Worm (Caenorhabditis elegans): ENCODE results near the gene F32H5.1.

Gene F32H5.1

DNA sequence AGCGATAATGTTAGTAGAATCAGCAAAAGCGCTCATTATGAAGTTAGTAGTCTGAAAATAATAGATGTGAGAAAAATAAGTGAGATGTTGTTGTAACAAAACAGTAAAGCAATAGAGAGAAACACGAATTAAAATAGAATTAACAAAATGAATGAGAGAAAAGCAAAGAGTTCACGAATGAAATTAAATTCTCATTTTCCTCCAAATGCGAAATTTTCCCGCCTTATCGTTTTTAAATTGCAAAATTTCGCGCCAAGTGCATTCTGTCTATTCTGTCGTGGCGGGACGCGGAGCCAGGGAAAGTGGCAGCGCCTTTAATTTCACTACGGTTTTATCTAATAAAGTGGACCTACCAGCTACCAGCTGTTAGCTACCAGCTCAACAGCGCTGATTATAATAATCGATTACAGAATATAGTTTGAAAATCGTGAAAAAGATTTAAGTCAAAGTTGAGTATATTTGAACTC lies 45.6 kb downstream of the F32H5.1 start, which contains the start of gene nasp-2 (continued):
- no peak for TF ChIP-seq nhr-25 (tag; optimal IDR thresholded peaks at IDR 0.05; ENCODE audit: borderline replicate concordance, insufficient read depth)
- TF ChIP-seq dve-1 (tag; optimal IDR thresholded peaks at IDR 0.05; ENCODE audit: insufficient read depth) = no peak
- peak; percentile 97 for TF ChIP-seq Y48G9A.11 (GFP tag; IDR thresholded peaks at IDR 0.05)
- TF ChIP-seq zip-2 (tag; optimal IDR thresholded peaks at IDR 0.05) = no peak
- no peak for TF ChIP-seq ZK546.5 (tag; optimal IDR thresholded peaks at IDR 0.05)
- no peak for TF ChIP-seq ceh-82 (tag; optimal IDR thresholded peaks at IDR 0.05)
- TF ChIP-seq daf-8 (GFP tag; IDR thresholded peaks at IDR 0.05) = no peak
- no peak for TF ChIP-seq F26F4.8 (GFP tag; conservative IDR thresholded peaks at IDR 0.05)
- TF ChIP-seq nhr-76 (tag; optimal IDR thresholded peaks at IDR 0.05) = no peak
- no peak for TF ChIP-seq rbr-2 (tag; optimal IDR thresholded peaks at IDR 0.05)
- TF ChIP-seq lir-3 (tag; optimal IDR thresholded peaks at IDR 0.05) = no peak
- TF ChIP-seq aly-2 (tag; optimal IDR thresholded peaks at IDR 0.05) = no peak
- TF ChIP-seq nhr-28 (tag; optimal IDR thresholded peaks at IDR 0.05) = no peak
- TF ChIP-seq nhr-237 (tag; optimal IDR thresholded peaks at IDR 0.05) = no peak
- no peak for TF ChIP-seq ztf-11 (tag; optimal IDR thresholded peaks at IDR 0.05)
- no peak for TF ChIP-seq ceh-28 (tag; optimal IDR thresholded peaks at IDR 0.05)
- TF ChIP-seq lim-7 (GFP tag; IDR thresholded peaks at IDR 0.05) = no peak
- TF ChIP-seq Y105C5A.15 (GFP tag; IDR thresholded peaks at IDR 0.05) = no peak
- no peak for TF ChIP-seq zag-1 (tag; optimal IDR thresholded peaks at IDR 0.05)
- no peak for TF ChIP-seq ceh-20 (GFP tag; IDR thresholded peaks at IDR 0.05)
- no peak for TF ChIP-seq ces-1 (GFP tag; optimal IDR thresholded peaks at IDR 0.05)
- no peak for TF ChIP-seq spr-1 (tag; optimal IDR thresholded peaks at IDR 0.05)
- peak; percentile 87 for TF ChIP-seq unc-130 (GFP tag; optimal IDR thresholded peaks at IDR 0.05)
- no peak for TF ChIP-seq madf-9 (GFP tag; conservative IDR thresholded peaks at IDR 0.05)
- TF ChIP-seq nhr-10 (tag; optimal IDR thresholded peaks at IDR 0.05) = no peak
- TF ChIP-seq vab-7 (GFP tag; IDR thresholded peaks at IDR 0.05) = no peak
- TF ChIP-seq egl-27 (tag; optimal IDR thresholded peaks at IDR 0.05) = no peak
- TF ChIP-seq fkh-10 (GFP tag; optimal IDR thresholded peaks at IDR 0.05) = no peak
- no peak for TF ChIP-seq pqm-1 (tag; optimal IDR thresholded peaks at IDR 0.05)
- no peak for TF ChIP-seq nhr-102 (tag; optimal IDR thresholded peaks at IDR 0.05)
- TF ChIP-seq zfp-2 (tag; optimal IDR thresholded peaks at IDR 0.05) = no peak
- 0 out of 2 replicates have a peak, but pooled peaks have one; percentile 43 for TF ChIP-seq dmd-9 (GFP tag; IDR thresholded peaks at IDR 0.05)
- no peak for TF ChIP-seq lin-1 (GFP tag; IDR thresholded peaks at IDR 0.05)
- TF ChIP-seq dmd-8 (GFP tag; IDR thresholded peaks at IDR 0.05) = no peak
- no peak for TF ChIP-seq lin-13 (GFP tag; optimal IDR thresholded peaks at IDR 0.05)
- peak; percentile 91 for TF ChIP-seq F49E8.2 (tag; optimal IDR thresholded peaks at IDR 0.05; ENCODE audit: borderline replicate concordance)
- no peak for TF ChIP-seq unc-39 (tag; optimal IDR thresholded peaks at IDR 0.05)
- no peak; the same call in 1 of the 2 replicates for TF ChIP-seq snpc-1.2 (GFP tag; IDR thresholded peaks at IDR 0.05)
- no peak for TF ChIP-seq nhr-42 (GFP tag; IDR thresholded peaks at IDR 0.05)

DNA sequence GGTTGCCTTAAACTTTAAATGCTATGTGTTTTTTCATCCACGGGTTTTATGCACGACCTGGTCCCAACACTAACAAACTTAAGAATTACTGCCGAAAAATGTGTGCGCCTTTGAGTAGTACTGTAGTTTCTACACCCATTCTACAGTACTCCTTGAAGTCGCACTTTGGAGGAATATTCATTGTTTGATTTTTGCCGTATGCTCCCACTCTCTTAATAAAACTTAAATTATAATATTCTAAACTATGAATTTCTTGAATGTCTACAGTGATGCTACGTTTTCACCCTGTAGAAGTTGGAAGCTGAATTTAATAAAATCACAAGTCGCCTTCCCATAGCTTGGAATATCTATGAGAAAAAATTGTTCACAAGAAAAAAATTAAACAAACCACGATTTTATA lies 48.0 kb downstream of the F32H5.1 start:
- TF ChIP-seq unc-130 (GFP tag; optimal IDR thresholded peaks at IDR 0.05) (peak; percentile 22), cey-2 (tag; optimal IDR thresholded peaks at IDR 0.05; ENCODE audit: borderline replicate concordance, insufficient read depth) (no peak)

ce11 chrV:13308616-13309015 lies 49.2 kb downstream of the F32H5.1 start, which contains the start of gene C50B6.1:
Gene C50B6.1 (plus strand): TSS chrV:13308916.
- TF ChIP-seq ZK546.5 (tag; optimal IDR thresholded peaks at IDR 0.05) (no peak), F49E8.2 (tag; optimal IDR thresholded peaks at IDR 0.05; ENCODE audit: borderline replicate concordance) (no peak), daf-8 (GFP tag; IDR thresholded peaks at IDR 0.05) (no peak), nhr-25 (tag; optimal IDR thresholded peaks at IDR 0.05; ENCODE audit: borderline replicate concordance, insufficient read depth) (no peak), nhr-6 (tag; optimal IDR thresholded peaks at IDR 0.05) (no peak), daf-16 (GFP tag; optimal IDR thresholded peaks at IDR 0.05) (no peak), daf-16 (tag; optimal IDR thresholded peaks at IDR 0.05) (no peak), nhr-42 (GFP tag; IDR thresholded peaks at IDR 0.05) (no peak), F26F4.8 (GFP tag; conservative IDR thresholded peaks at IDR 0.05) (no peak), spr-1 (tag; optimal IDR thresholded peaks at IDR 0.05) (no peak), ceh-32 (tag; optimal IDR thresholded peaks at IDR 0.05; ENCODE audit: poor library complexity) (no peak), tra-1 (GFP tag; IDR thresholded peaks at IDR 0.05) (no peak), egl-27 (tag; optimal IDR thresholded peaks at IDR 0.05) (no peak), lin-29 (GFP tag; IDR thresholded peaks at IDR 0.05) (no peak), ctbp-1 (GFP tag; IDR thresholded peaks at IDR 0.05) (no peak), zip-2 (tag; optimal IDR thresholded peaks at IDR 0.05) (no peak), Y75B8A.6 (GFP tag; IDR thresholded peaks at IDR 0.05) (no peak)

All from whole organism, L4 larva.